Fruit fly (Drosophila melanogaster): ENCODE measurements around the gene Qsox4.
A peak's percentile ranks its signal among the peaks of the same experiment; 100 is the strongest.

Gene Qsox4

dm6 chr3R:23726740-23727139 lies 24.2 kb downstream of the Qsox4 start (continued):
- TF ChIP-seq Ravus (GFP tag; IDR thresholded peaks at IDR 0.05) (peak; percentile 55), seq (GFP tag; IDR thresholded peaks at IDR 0.05) (peak; percentile 80), Nf-YB (GFP tag; optimal IDR thresholded peaks at IDR 0.05) (peak; percentile 64), Six4 (GFP tag; optimal IDR thresholded peaks at IDR 0.05) (peak; percentile 48), CG8359 (GFP tag; optimal IDR thresholded peaks at IDR 0.05; ENCODE audit: borderline replicate concordance) (peak; percentile 2), CG4328 (GFP tag; optimal IDR thresholded peaks at IDR 0.05) (no peak), Fer1 (GFP tag; optimal IDR thresholded peaks at IDR 0.05) (peak; percentile 90), HLHmδ (GFP tag; optimal IDR thresholded peaks at IDR 0.05) (no peak), CG17361 (GFP tag; IDR thresholded peaks at IDR 0.05) (peak; percentile 75), MBD-R2 (GFP tag; IDR thresholded peaks at IDR 0.05) (peak; percentile 58; the same call in 1 of the 2 replicates), CG18262 (tag; optimal IDR thresholded peaks at IDR 0.05) (peak; percentile 65), CG7372 (GFP tag; IDR thresholded peaks at IDR 0.05) (peak; percentile 81), jumu (GFP tag; optimal IDR thresholded peaks at IDR 0.05) (peak; percentile 35), CG14050 (GFP tag; IDR thresholded peaks at IDR 0.05) (peak; percentile 67), CG31365 (tag; optimal IDR thresholded peaks at IDR 0.05) (peak; percentile 1), Doc3 (GFP tag; IDR thresholded peaks at IDR 0.05; ENCODE audit: partially characterized antibody) (no peak), chm (GFP tag; IDR thresholded peaks at IDR 0.05) (peak; percentile 70; the same call in 1 of the 2 replicates), HmgZ (tag; optimal IDR thresholded peaks at IDR 0.05) (peak; percentile 77), BEAF-32 (GFP tag; optimal IDR thresholded peaks at IDR 0.05) (no peak), D19A (tag; optimal IDR thresholded peaks at IDR 0.05) (peak; percentile 29), CG11085 (GFP tag; IDR thresholded peaks at IDR 0.05) (peak; percentile 62; the same call in 1 of the 2 replicates), ssp (GFP tag; IDR thresholded peaks at IDR 0.05) (peak; percentile 54), CG4282 (GFP tag; optimal IDR thresholded peaks at IDR 0.05) (no peak), CG8924 (tag; optimal IDR thresholded peaks at IDR 0.05) (peak; percentile 85), Dref (GFP tag; IDR thresholded peaks at IDR 0.05) (no peak), inv (GFP tag; IDR thresholded peaks at IDR 0.05; ENCODE audit: partially characterized antibody) (no peak), CG15514 (GFP tag; optimal IDR thresholded peaks at IDR 0.05) (peak; percentile 81), Ets97D (GFP tag; optimal IDR thresholded peaks at IDR 0.05) (peak; percentile 24), CG10147 (GFP tag; optimal IDR thresholded peaks at IDR 0.05) (peak; percentile 86), CG18476 (GFP tag; optimal IDR thresholded peaks at IDR 0.05) (peak; percentile 65), CG12744 (GFP tag; optimal IDR thresholded peaks at IDR 0.05) (peak; percentile 53), CG17359 (tag; optimal IDR thresholded peaks at IDR 0.05) (peak; percentile 85), gem (tag; optimal IDR thresholded peaks at IDR 0.05) (peak; percentile 88), Trl (optimal IDR thresholded peaks at IDR 0.05) (no peak), Trl (GFP tag; optimal IDR thresholded peaks at IDR 0.05) (peak; percentile 64), CG30020 (tag; optimal IDR thresholded peaks at IDR 0.05) (no peak), Ptx1 (GFP tag; IDR thresholded peaks at IDR 0.05) (peak; percentile 86), CG4820 (GFP tag; optimal IDR thresholded peaks at IDR 0.05) (peak; percentile 52), ac (GFP tag; optimal IDR thresholded peaks at IDR 0.05) (no peak), ro (GFP tag; IDR thresholded peaks at IDR 0.05) (no peak), zfh2 (GFP tag; optimal IDR thresholded peaks at IDR 0.05) (peak; percentile 86), Hmr (GFP tag; optimal IDR thresholded peaks at IDR 0.05) (peak; percentile 93), Dip3 (GFP tag; optimal IDR thresholded peaks at IDR 0.05) (peak; percentile 85), Deaf1 (tag; optimal IDR thresholded peaks at IDR 0.05) (peak; percentile 63), trem (tag; optimal IDR thresholded peaks at IDR 0.05) (peak; percentile 1), CG5953 (GFP tag; IDR thresholded peaks at IDR 0.05) (no peak; the same call in 1 of the 2 replicates), Hmx (GFP tag; optimal IDR thresholded peaks at IDR 0.05) (peak; percentile 66), CoRest (tag; optimal IDR thresholded peaks at IDR 0.05) (peak; percentile 81), fd96Cb (tag; optimal IDR thresholded peaks at IDR 0.05) (peak; percentile 49), Gsc (GFP tag; IDR thresholded peaks at IDR 0.05) (no peak), br (optimal IDR thresholded peaks at IDR 0.05) (no peak), Ssrp (tag; optimal IDR thresholded peaks at IDR 0.05) (peak; percentile 44)

Data from whole organism, embryonic.